Fruit fly (Drosophila melanogaster) whole organism, embryonic: ENCODE results near the gene CG13127.
A peak's percentile ranks its signal among the peaks of the same experiment; 100 is the strongest.

Source experiments
- Bdp1 ChIP-seq: fragments of 200-800 bp; sonication (Bioruptor generic); optimal IDR thresholded peaks from 3 replicates; lab custom pipeline; 2016; ENCODE audit warnings: missing biosample characterization, missing genetic modification characterization
- CG10565 ChIP-seq: fragments of 200-800 bp; sonication (Bioruptor generic); optimal IDR thresholded peaks from 3 replicates; lab custom pipeline; 2016; ENCODE audit warnings: missing biosample characterization, mild to moderate bottlenecking, missing genetic modification characterization
- CG11093 ChIP-seq: fragments of 200-800 bp; sonication (Bioruptor generic); IDR thresholded peaks from 3 replicates; pipeline ENCODE4 v1.3.6; 2022; ENCODE audit warnings: missing biosample characterization, missing genetic modification characterization
- CG12744 ChIP-seq: fragments of 200-800 bp; sonication (Bioruptor generic); optimal IDR thresholded peaks from 2 replicates; lab custom pipeline; 2016; ENCODE audit warnings: missing biosample characterization, missing genetic modification characterization
- CG13424 ChIP-seq: fragments of 200-800 bp; sonication (Bioruptor generic); optimal IDR thresholded peaks from 2 replicates; lab custom pipeline; 2019; ENCODE audit warnings: missing biosample characterization, mild to moderate bottlenecking, missing genetic modification characterization, moderate library complexity
- CG15011 ChIP-seq: fragments of 200-800 bp; sonication (Bioruptor generic); optimal IDR thresholded peaks from 3 replicates; lab custom pipeline; 2018; ENCODE audit warnings: missing biosample characterization, mild to moderate bottlenecking, missing genetic modification characterization
- CG15514 ChIP-seq: fragments of 200-800 bp; sonication (Bioruptor generic); optimal IDR thresholded peaks from 3 replicates; lab custom pipeline; 2017; ENCODE audit warnings: missing biosample characterization, missing genetic modification characterization, mild to moderate bottlenecking, moderate library complexity, missing genetic modification reagents
- CG15601 ChIP-seq: fragments of 200-800 bp; sonication (Bioruptor generic); optimal IDR thresholded peaks from 3 replicates; lab custom pipeline; 2019; ENCODE audit warnings: missing biosample characterization, mild to moderate bottlenecking, missing genetic modification characterization, moderate library complexity
- CG1602 ChIP-seq: fragments of 200-800 bp; sonication (Bioruptor generic); optimal IDR thresholded peaks from 3 replicates; lab custom pipeline; 2016; ENCODE audit warnings: missing biosample characterization, missing genetic modification characterization
- CG17385 ChIP-seq: fragments of 200-800 bp; sonication (Bioruptor generic); optimal IDR thresholded peaks from 3 replicates; lab custom pipeline; 2018; ENCODE audit warnings: missing biosample characterization, mild to moderate bottlenecking, missing genetic modification characterization
- CG17829 ChIP-seq: fragments of 200-800 bp; optimal IDR thresholded peaks from 2 replicates; lab custom pipeline; 2019; ENCODE audit warnings: missing biosample characterization, mild to moderate bottlenecking, missing genetic modification characterization, moderate library complexity
- CG17912 ChIP-seq: fragments of 200-800 bp; sonication (Bioruptor generic); optimal IDR thresholded peaks from 2 replicates; lab custom pipeline; 2018; ENCODE audit warnings: missing biosample characterization, mild to moderate bottlenecking, missing genetic modification characterization
- CG18619 ChIP-seq: fragments of 200-800 bp; sonication (Bioruptor generic); optimal IDR thresholded peaks from 3 replicates; lab custom pipeline; 2017; ENCODE audit warnings: missing biosample characterization, mild to moderate bottlenecking, missing genetic modification characterization
- CG2120 ChIP-seq: fragments of 200-800 bp; sonication (Bioruptor generic); optimal IDR thresholded peaks from 3 replicates; lab custom pipeline; 2016; ENCODE audit warnings: missing biosample characterization, missing genetic modification characterization
- CG3065 ChIP-seq: fragments of 200-800 bp; sonication (Bioruptor generic); optimal IDR thresholded peaks from 2 replicates; lab custom pipeline; 2016; ENCODE audit warnings: missing biosample characterization, missing genetic modification characterization
- CG3281 ChIP-seq: fragments of 200-800 bp; sonication (Bioruptor generic); optimal IDR thresholded peaks from 3 replicates; lab custom pipeline; 2017; ENCODE audit warnings: missing biosample characterization, mild to moderate bottlenecking, missing genetic modification characterization
- CG4617 ChIP-seq: fragments of 200-800 bp; sonication (Bioruptor generic); optimal IDR thresholded peaks from 3 replicates; lab custom pipeline; 2016; ENCODE audit warnings: missing biosample characterization, missing genetic modification characterization, borderline replicate concordance
- CG5245 ChIP-seq: fragments of 200-800 bp; sonication (Bioruptor generic); optimal IDR thresholded peaks from 3 replicates; lab custom pipeline; 2016; ENCODE audit warnings: missing biosample characterization, missing genetic modification characterization
- CG6175 ChIP-seq: fragments of 200-800 bp; sonication (Bioruptor generic); IDR thresholded peaks from 3 replicates; pipeline ENCODE4 v1.3.6; 2022; ENCODE audit warnings: missing biosample characterization, missing genetic modification characterization
- CG6689 ChIP-seq: fragments of 200-800 bp; sonication (Bioruptor generic); IDR thresholded peaks from 2 replicates; pipeline ENCODE4 v1.3.6; 2022; ENCODE audit warnings: missing biosample characterization, missing genetic modification characterization
- CG6813 ChIP-seq: fragments of 200-800 bp; sonication (Bioruptor generic); optimal IDR thresholded peaks from 2 replicates; lab custom pipeline; 2017; ENCODE audit warnings: missing biosample characterization, missing genetic modification characterization, mild to moderate bottlenecking, moderate library complexity, missing genetic modification reagents
- CG7839 ChIP-seq: fragments of 200-800 bp; sonication (Bioruptor generic); optimal IDR thresholded peaks from 3 replicates; lab custom pipeline; 2018; ENCODE audit warnings: missing biosample characterization, mild to moderate bottlenecking, missing genetic modification characterization, moderate library complexity
- CG8359 ChIP-seq: fragments of 200-800 bp; sonication (Bioruptor generic); optimal IDR thresholded peaks from 2 replicates; lab custom pipeline; 2017; ENCODE audit warnings: missing biosample characterization, mild to moderate bottlenecking, missing genetic modification characterization, borderline replicate concordance
- CG8924 ChIP-seq: fragments of 200-800 bp; optimal IDR thresholded peaks from 3 replicates; lab custom pipeline; 2019; ENCODE audit warnings: missing biosample characterization, mild to moderate bottlenecking, missing genetic modification characterization, moderate library complexity
- HLH3B ChIP-seq: fragments of 200-800 bp; sonication (Bioruptor generic); IDR thresholded peaks from 2 replicates; pipeline ENCODE4 v1.3.6; 2022; ENCODE audit warnings: missing biosample characterization, missing genetic modification characterization
- HmgD ChIP-seq: fragments of 200-800 bp; sonication (Bioruptor generic); optimal IDR thresholded peaks from 3 replicates; lab custom pipeline; 2016; ENCODE audit warnings: missing biosample characterization, missing genetic modification characterization
- Hmr ChIP-seq: fragments of 200-800 bp; sonication (Bioruptor generic); optimal IDR thresholded peaks from 3 replicates; lab custom pipeline; 2017; ENCODE audit warnings: mild to moderate bottlenecking, missing biosample characterization, missing genetic modification reagents, missing genetic modification characterization
- Hr78 ChIP-seq, 2 experiments: fragments of 200-800 bp in 1 of 2; fragments of >200 bp in 1 of 2; sonication (Bioruptor generic) in 1 of 2; optimal IDR thresholded peaks; 2 replicates each; lab custom pipeline; 2017 to 2019; ENCODE audit warnings: missing biosample characterization in 2 of 2, missing genetic modification characterization in 2 of 2, mild to moderate bottlenecking in 1 of 2, moderate library complexity in 1 of 2
- Lhr ChIP-seq: fragments of 200-800 bp; sonication (Bioruptor generic); optimal IDR thresholded peaks from 3 replicates; lab custom pipeline; 2017; ENCODE audit warnings: mild to moderate bottlenecking, missing biosample characterization, missing genetic modification reagents, missing genetic modification characterization
- Nf-YA ChIP-seq: fragments of 200-800 bp; sonication (Bioruptor generic); IDR thresholded peaks from 2 replicates; pipeline ENCODE4 v1.3.6; 2022; ENCODE audit warnings: missing biosample characterization, missing genetic modification characterization
- Opbp ChIP-seq: fragments of 200-800 bp; sonication (Bioruptor generic); IDR thresholded peaks from 3 replicates; pipeline ENCODE4 v1.3.6; 2022; ENCODE audit warnings: missing biosample characterization, missing genetic modification characterization; ENCODE audit not compliant: partially characterized antibody
- Ptx1 ChIP-seq: fragments of 200-800 bp; sonication (Bioruptor generic); IDR thresholded peaks from 2 replicates; pipeline ENCODE4 v1.3.6; 2022; ENCODE audit warnings: missing biosample characterization, missing genetic modification characterization
- Scr ChIP-seq: fragments of 200-800 bp; sonication (Bioruptor generic); IDR thresholded peaks from 2 replicates; pipeline ENCODE4 v1.3.6; 2022; ENCODE audit warnings: missing biosample characterization, missing genetic modification characterization; ENCODE audit not compliant: partially characterized antibody
- Taf1 ChIP-seq: fragments of 200-800 bp; sonication (Bioruptor generic); IDR thresholded peaks from 2 replicates; pipeline ENCODE4 v1.3.6; 2022; ENCODE audit warnings: missing biosample characterization, missing genetic modification characterization
- corto ChIP-seq: fragments of 200-800 bp; sonication (Bioruptor generic); optimal IDR thresholded peaks from 2 replicates; lab custom pipeline; 2016; ENCODE audit warnings: missing biosample characterization, mild to moderate bottlenecking, missing genetic modification characterization, moderate library complexity
- dysf ChIP-seq: fragments of 200-800 bp; sonication (Bioruptor generic); IDR thresholded peaks from 3 replicates; pipeline ENCODE4 v1.3.6; 2022; ENCODE audit warnings: missing biosample characterization, missing genetic modification characterization
- jigr1 ChIP-seq: fragments of 200-800 bp; sonication (Bioruptor generic); IDR thresholded peaks from 3 replicates; pipeline ENCODE4 v1.3.6; 2022; ENCODE audit warnings: missing biosample characterization, missing genetic modification characterization
- nerfin-1 ChIP-seq: fragments of 200-800 bp; sonication (Bioruptor generic); optimal IDR thresholded peaks from 3 replicates; lab custom pipeline; 2019; ENCODE audit warnings: missing biosample characterization, mild to moderate bottlenecking, missing genetic modification characterization, moderate library complexity
- pho ChIP-seq: fragments of 200-800 bp; sonication (Bioruptor generic); optimal IDR thresholded peaks from 2 replicates; lab custom pipeline; 2016; ENCODE audit warnings: missing biosample characterization, missing genetic modification characterization
- pnt ChIP-seq: fragments of 200-800 bp; sonication (Bioruptor generic); optimal IDR thresholded peaks from 3 replicates; lab custom pipeline; 2016; ENCODE audit warnings: missing biosample characterization, missing genetic modification characterization
- prd ChIP-seq, 3 experiments: fragments of >200 bp in 2 of 3; fragments of 200-800 bp in 1 of 3; sonication (Bioruptor generic) in 1 of 3; optimal IDR thresholded peaks in 2 of 3; IDR thresholded peaks in 1 of 3; 2 replicates in 2 of 3; 3 replicates in 1 of 3; pipeline versions ENCODE4 v1.3.6 to Lab custom; 2017 to 2022; ENCODE audit warnings: missing biosample characterization in 1 of 3, missing genetic modification characterization in 1 of 3
- pzg ChIP-seq: fragments of 200-800 bp; sonication (Bioruptor generic); optimal IDR thresholded peaks from 3 replicates; lab custom pipeline; 2018; ENCODE audit warnings: missing biosample characterization, mild to moderate bottlenecking, missing genetic modification characterization, moderate library complexity
- row ChIP-seq: fragments of 200-800 bp; sonication (Bioruptor generic); IDR thresholded peaks from 3 replicates; pipeline ENCODE4 v1.3.6; 2022; ENCODE audit warnings: missing biosample characterization, missing genetic modification characterization
- tup ChIP-seq: fragments of 200-800 bp; sonication (Bioruptor generic); optimal IDR thresholded peaks from 2 replicates; lab custom pipeline; 2016; ENCODE audit warnings: missing biosample characterization, mild to moderate bottlenecking, missing genetic modification characterization, moderate library complexity
- twi ChIP-seq: fragments of 200-800 bp; optimal IDR thresholded peaks from 2 replicates; lab custom pipeline; 2019; ENCODE audit warnings: missing biosample characterization, mild to moderate bottlenecking, missing genetic modification characterization, moderate library complexity
- unpg ChIP-seq: fragments of 200-800 bp; sonication (Bioruptor generic); optimal IDR thresholded peaks from 3 replicates; lab custom pipeline; 2018; ENCODE audit warnings: missing biosample characterization, mild to moderate bottlenecking, missing genetic modification characterization, moderate library complexity
- wek ChIP-seq: fragments of 200-800 bp; sonication (Bioruptor generic); optimal IDR thresholded peaks from 3 replicates; lab custom pipeline; 2018; ENCODE audit warnings: missing biosample characterization, mild to moderate bottlenecking, missing genetic modification characterization, moderate library complexity

The CG13127 gene

dm6 chr2L:9984078-9984772 lies 42.3 kb upstream of the CG13127 start, which contains the start of gene bib (continued):
- TF ChIP-seq CG15011 (GFP tag; lab: Kevin White, UChicago) (peak; percentile 78), row (GFP tag; lab: Robert Waterston, UW) (peak; percentile 85), nerfin-1 (tag; lab: Kevin White, UChicago) (peak; percentile 77), CG7839 (tag; lab: Kevin White, UChicago) (peak; percentile 91), CG8359 (GFP tag; lab: Kevin White, UChicago) (peak; percentile 70), CG4617 (GFP tag; lab: Kevin White, UChicago) (peak; percentile 59), CG12744 (GFP tag; lab: Kevin White, UChicago) (no peak), CG10565 (GFP tag; lab: Kevin White, UChicago) (peak; percentile 34), CG8924 (tag; lab: Kevin White, UChicago) (peak; percentile 94), CG2120 (GFP tag; lab: Kevin White, UChicago) (peak; percentile 56), CG17829 (tag; lab: Kevin White, UChicago) (peak; percentile 95), prd (optimal IDR thresholded peaks at IDR 0.05; lab: Kevin White, UChicago) (no peak), prd (GFP tag; IDR thresholded peaks at IDR 0.05; lab: Robert Waterston, UW) (peak; percentile 81), CG1602 (GFP tag; lab: Kevin White, UChicago) (peak; percentile 84), Ptx1 (peak; percentile 67), CG6175 (peak; percentile 23; the same call in 1 of the 3 replicates), pnt (GFP tag; lab: Kevin White, UChicago) (peak; percentile 28), pho (GFP tag; lab: Kevin White, UChicago) (no peak), CG5245 (GFP tag; lab: Kevin White, UChicago) (peak; percentile 53), CG3281 (GFP tag; lab: Kevin White, UChicago) (peak; percentile 77), HmgD (no peak), twi (tag; lab: Kevin White, UChicago) (peak; percentile 76), wek (GFP tag; lab: Kevin White, UChicago) (no peak), Nf-YA (GFP tag; lab: Robert Waterston, UW) (no peak), CG17912 (no peak), dysf (peak; percentile 77), Hmr (GFP tag; lab: Kevin White, UChicago) (peak; percentile 88), CG15601 (tag; lab: Kevin White, UChicago) (peak; percentile 86), Opbp (GFP tag; lab: Robert Waterston, UW) (peak; percentile 49; the same call in 2 of the 3 replicates), CG11093 (peak; percentile 71), CG15514 (GFP tag; lab: Kevin White, UChicago) (peak; percentile 52), jigr1 (GFP tag; lab: Robert Waterston, UW) (0 out of 3 replicates have a peak, but pooled peaks have one; percentile 15), unpg (peak; percentile 84), CG6689 (GFP tag; lab: Robert Waterston, UW) (peak; percentile 80), HLH3B (peak; percentile 58), CG3065 (GFP tag; lab: Kevin White, UChicago) (peak; percentile 51), Bdp1 (GFP tag; lab: Kevin White, UChicago) (peak; percentile 35), Taf1 (GFP tag; lab: Robert Waterston, UW) (no peak), Hr78 (GFP tag; optimal IDR thresholded peaks at IDR 0.05; lab: Kevin White, UChicago) (peak in 1 of 2 experiments; percentile 63), CG6813 (GFP tag; lab: Kevin White, UChicago) (peak; percentile 87), CG17385 (GFP tag; lab: Kevin White, UChicago) (peak; percentile 81), Scr (GFP tag; lab: Robert Waterston, UW) (peak; percentile 22; the same call in 1 of the 2 replicates), Lhr (peak; percentile 71), tup (peak; percentile 52), CG13424 (peak; percentile 86), CG18619 (GFP tag; lab: Kevin White, UChicago) (peak; percentile 86), pzg (GFP tag; lab: Kevin White, UChicago) (no peak), corto (GFP tag; lab: Kevin White, UChicago) (peak; percentile 87)
